Worm (Caenorhabditis elegans) whole organism, L3 larva: ENCODE results near the gene mdh-1.

ENCODE experiments used
- R02D3.7 ChIP-seq: fragments of 150-350 bp; optimal IDR thresholded peaks from 2 replicates; lab custom pipeline; 2014; ENCODE audit warnings: missing biosample characterization, missing genetic modification characterization
- ZK546.5 ChIP-seq: sonication (generic microtip); optimal IDR thresholded peaks from 2 replicates; lab custom pipeline; 2017; ENCODE audit warnings: missing biosample characterization, missing genetic modification characterization
- ceh-82 ChIP-seq: fragments of 150-350 bp; optimal IDR thresholded peaks from 2 replicates; lab custom pipeline; 2014; ENCODE audit warnings: missing biosample characterization, missing genetic modification characterization
- ceh-9 ChIP-seq: sonication (generic microtip); optimal IDR thresholded peaks from 2 replicates; lab custom pipeline; 2018; ENCODE audit warnings: missing biosample characterization, missing genetic modification characterization
- fos-1 ChIP-seq: fragments of 150-350 bp; optimal IDR thresholded peaks from 2 replicates; lab custom pipeline; 2014; ENCODE audit warnings: missing biosample characterization, missing genetic modification characterization
- lin-39 ChIP-seq: fragments of 150-350 bp; optimal IDR thresholded peaks from 2 replicates; lab custom pipeline; 2018; ENCODE audit warnings: missing biosample characterization, missing genetic modification reagents, missing genetic modification characterization
- mdl-1 ChIP-seq: fragments of 150-350 bp; optimal IDR thresholded peaks from 2 replicates; lab custom pipeline; 2014; ENCODE audit warnings: missing biosample characterization, missing genetic modification characterization
- nhr-23 ChIP-seq: fragments of 150-350 bp; optimal IDR thresholded peaks from 2 replicates; lab custom pipeline; 2014; ENCODE audit warnings: missing biosample characterization, missing genetic modification reagents, missing genetic modification characterization
- nhr-28 ChIP-seq: fragments of 150-350 bp; optimal IDR thresholded peaks from 2 replicates; lab custom pipeline; 2014; ENCODE audit warnings: missing biosample characterization, missing genetic modification characterization
- nhr-76 ChIP-seq: fragments of 150-350 bp; sonication (generic microtip); optimal IDR thresholded peaks from 5 replicates; lab custom pipeline; 2014; ENCODE audit warnings: missing biosample characterization, missing genetic modification characterization
- skn-1 ChIP-seq: fragments of 150-350 bp; optimal IDR thresholded peaks from 2 replicates; lab custom pipeline; 2014; ENCODE audit warnings: missing biosample characterization, missing genetic modification characterization
- snpc-4 ChIP-seq: fragments of 150-350 bp; optimal IDR thresholded peaks from 2 replicates; lab custom pipeline; 2014; ENCODE audit warnings: missing biosample characterization, missing genetic modification characterization

ce11 chrV:6522879-6523497 lies 6.7 kb upstream of the mdh-1 start:
- TF ChIP-seq mdl-1 (tag; lab: Kevin White, UChicago) (no peak), lin-39 (tag; lab: Kevin White, UChicago) (no peak), snpc-4 (tag; lab: Kevin White, UChicago) (no peak), nhr-23 (tag; lab: Kevin White, UChicago) (no peak), fos-1 (no peak), ZK546.5 (tag; lab: Kevin White, UChicago) (no peak), nhr-76 (tag; lab: Kevin White, UChicago) (no peak), skn-1 (no peak), ceh-9 (no peak), nhr-28 (tag; lab: Kevin White, UChicago) (no peak), R02D3.7 (no peak), ceh-82 (no peak)
